Worm (Caenorhabditis elegans): Measurements from ENCODE around the gene F38B6.7.

- TF ChIP-seq vab-7 (GFP tag; IDR thresholded peaks at IDR 0.05) (no peak), lin-38 (GFP tag; IDR thresholded peaks at IDR 0.05) (peak; percentile 45), unc-62 (GFP tag; optimal IDR thresholded peaks at IDR 0.05 in 1 of 2) (no peak), unc-62 (tag; optimal IDR thresholded peaks at IDR 0.05) (no peak), lin-29 (GFP tag; IDR thresholded peaks at IDR 0.05) (no peak), ZK546.5 (tag; optimal IDR thresholded peaks at IDR 0.05) (no peak), ctbp-1 (GFP tag; IDR thresholded peaks at IDR 0.05) (no peak), R02D3.7 (tag; optimal IDR thresholded peaks at IDR 0.05) (no peak), nhr-76 (tag; optimal IDR thresholded peaks at IDR 0.05) (no peak), lim-7 (GFP tag; IDR thresholded peaks at IDR 0.05) (no peak), fos-1 (tag; optimal IDR thresholded peaks at IDR 0.05) (no peak)
Observed at ce11 chrX:6729593-6729992, 31.4 kb upstream of the F38B6.7 start, which contains the start of gene K11G12.6.

Data from whole organism, L4 larva.